Worm (Caenorhabditis elegans): ENCODE measurements around the gene tbc-11.

Gene tbc-11

DNA sequence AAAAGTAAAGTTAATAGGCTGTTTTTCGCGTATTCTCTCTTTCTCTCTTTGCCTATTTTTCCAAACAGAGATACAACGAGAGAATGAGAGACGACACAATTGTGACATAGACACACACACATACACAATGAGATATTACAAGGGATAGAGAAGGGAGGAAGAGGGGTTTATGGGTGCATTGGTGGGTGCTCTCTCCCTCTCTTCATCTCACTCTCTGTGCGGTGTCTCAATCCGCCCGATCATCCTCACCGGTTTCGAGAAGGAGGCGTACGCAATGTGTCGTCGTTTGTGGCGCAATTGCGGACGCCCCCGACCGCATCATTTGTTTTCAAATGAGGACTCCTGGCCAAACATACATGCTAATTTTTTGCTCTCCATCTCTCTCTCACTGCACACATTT lies 24.7 kb downstream of the tbc-11 start (continued):
- TF ChIP-seq K09A11.1 (tag; optimal IDR thresholded peaks at IDR 0.05; ENCODE audit: insufficient read depth) (peak; percentile 32), pax-1 (tag; optimal IDR thresholded peaks at IDR 0.05) (peak; percentile 58), pat-9 (tag; optimal IDR thresholded peaks at IDR 0.05) (peak; percentile 74), ets-4 (tag; optimal IDR thresholded peaks at IDR 0.05) (peak; percentile 42), pha-4 (tag; optimal IDR thresholded peaks at IDR 0.05) (no peak), ceh-24 (tag; optimal IDR thresholded peaks at IDR 0.05) (no peak), hlh-8 (tag; optimal IDR thresholded peaks at IDR 0.05) (peak; percentile 17), ama-1 (optimal IDR thresholded peaks at IDR 0.05) (no peak), sdc-2 (tag; optimal IDR thresholded peaks at IDR 0.05) (peak; percentile 90), ceh-22 (tag; optimal IDR thresholded peaks at IDR 0.05) (peak; percentile 28), fkh-6 (tag; optimal IDR thresholded peaks at IDR 0.05) (peak; percentile 27), pha-2 (tag; optimal IDR thresholded peaks at IDR 0.05) (peak; percentile 29), nfya-1 (tag; optimal IDR thresholded peaks at IDR 0.05) (peak; percentile 96), unc-42 (tag; optimal IDR thresholded peaks at IDR 0.05) (peak; percentile 91), dve-1 (tag; optimal IDR thresholded peaks at IDR 0.05) (peak; percentile 94), ceh-30 (tag; optimal IDR thresholded peaks at IDR 0.05) (peak; percentile 95), hlh-13 (GFP tag; optimal IDR thresholded peaks at IDR 0.05) (no peak), ztf-16 (tag; optimal IDR thresholded peaks at IDR 0.05) (peak; percentile 64), rnt-1 (tag; optimal IDR thresholded peaks at IDR 0.05) (peak; percentile 96), zip-5 (tag; optimal IDR thresholded peaks at IDR 0.05) (no peak), tbx-7 (tag; optimal IDR thresholded peaks at IDR 0.05) (peak; percentile 0), elt-2 (tag; optimal IDR thresholded peaks at IDR 0.05) (peak; percentile 35), fax-1 (tag; optimal IDR thresholded peaks at IDR 0.05) (peak; percentile 56), ceh-18 (tag; optimal IDR thresholded peaks at IDR 0.05) (peak; percentile 96), syd-9 (tag; optimal IDR thresholded peaks at IDR 0.05) (peak; percentile 80), madf-2 (tag; optimal IDR thresholded peaks at IDR 0.05) (peak; percentile 49), Y22D7AL.16 (tag; optimal IDR thresholded peaks at IDR 0.05) (peak; percentile 7), fkh-10 (GFP tag; optimal IDR thresholded peaks at IDR 0.05) (peak; percentile 90), ceh-19 (GFP tag; optimal IDR thresholded peaks at IDR 0.05) (peak; percentile 79), ceh-2 (tag; optimal IDR thresholded peaks at IDR 0.05) (peak; percentile 83), C38D4.7 (GFP tag; optimal IDR thresholded peaks at IDR 0.05) (no peak), C08G9.2 (tag; optimal IDR thresholded peaks at IDR 0.05) (peak; percentile 66), odd-2 (tag; optimal IDR thresholded peaks at IDR 0.05) (no peak), ceh-48 (tag; optimal IDR thresholded peaks at IDR 0.05) (peak; percentile 27), unc-86 (tag; optimal IDR thresholded peaks at IDR 0.05) (peak; percentile 51), ceh-34 (tag; optimal IDR thresholded peaks at IDR 0.05) (peak; percentile 95), pag-3 (tag; optimal IDR thresholded peaks at IDR 0.05; ENCODE audit: borderline replicate concordance) (peak; percentile 81), eyg-1 (tag; optimal IDR thresholded peaks at IDR 0.05) (peak; percentile 49), F13H6.1 (tag; optimal IDR thresholded peaks at IDR 0.05) (peak; percentile 47), hlh-15 (tag; optimal IDR thresholded peaks at IDR 0.05) (no peak), elt-4 (tag; optimal IDR thresholded peaks at IDR 0.05) (no peak), ahr-1 (tag; optimal IDR thresholded peaks at IDR 0.05) (no peak), lim-6 (tag; optimal IDR thresholded peaks at IDR 0.05) (peak; percentile 53), ceh-31 (tag; optimal IDR thresholded peaks at IDR 0.05) (peak; percentile 97), hlh-30 (tag; optimal IDR thresholded peaks at IDR 0.05; ENCODE audit: insufficient read depth) (peak; percentile 79), T23F11.4 (GFP tag; optimal IDR thresholded peaks at IDR 0.05) (peak; percentile 39), gmeb-2 (tag; optimal IDR thresholded peaks at IDR 0.05) (peak; percentile 1), nhr-232 (tag; optimal IDR thresholded peaks at IDR 0.05) (peak; percentile 34), unc-3 (GFP tag; conservative IDR thresholded peaks at IDR 0.05) (no peak), unc-3 (tag; optimal IDR thresholded peaks at IDR 0.05) (peak; percentile 72), ceh-9 (tag; optimal IDR thresholded peaks at IDR 0.05) (no peak), ceh-45 (GFP tag; IDR thresholded peaks at IDR 0.05) (no peak), ceh-6 (GFP tag; optimal IDR thresholded peaks at IDR 0.05) (peak; percentile 55), tbx-2 (tag; optimal IDR thresholded peaks at IDR 0.05) (peak; percentile 95)
